Worm (Caenorhabditis elegans): ENCODE measurements around the gene pat-3.

DNA sequence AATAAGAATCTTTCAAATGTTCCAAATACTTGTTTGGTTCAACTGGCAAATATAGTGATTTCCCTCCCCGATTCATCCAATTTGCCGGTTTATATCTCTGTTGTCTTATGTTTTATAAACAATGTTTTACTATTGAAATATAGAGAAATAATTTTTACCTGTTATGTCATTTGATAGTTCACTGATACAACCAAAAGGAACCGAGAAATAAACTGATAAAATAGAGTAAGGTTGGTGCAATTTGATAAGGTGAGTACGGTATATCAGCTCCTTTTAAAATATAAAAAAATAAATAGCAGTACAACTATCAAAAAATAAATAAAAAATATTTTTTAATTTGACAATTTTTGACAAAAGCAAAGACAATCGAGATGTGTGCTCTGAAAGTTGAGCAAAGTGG is 12.9 kb upstream of the pat-3 start:
- TF ChIP-seq C38D4.7 (GFP tag; optimal IDR thresholded peaks at IDR 0.05) = no peak
- TF ChIP-seq nhr-11 (tag; optimal IDR thresholded peaks at IDR 0.05) = no peak
- no peak for TF ChIP-seq ceh-24 (tag; optimal IDR thresholded peaks at IDR 0.05)
- no peak for TF ChIP-seq ama-1 (optimal IDR thresholded peaks at IDR 0.05)
- TF ChIP-seq ceh-9 (tag; optimal IDR thresholded peaks at IDR 0.05) = no peak
- TF ChIP-seq unc-3 (GFP tag; conservative IDR thresholded peaks at IDR 0.05) = no peak
- no peak for TF ChIP-seq unc-3 (tag; optimal IDR thresholded peaks at IDR 0.05)
